Worm (Caenorhabditis elegans) whole organism, L2 larva: ENCODE data around the gene F11A5.9.

Experiments used
- mdl-1 ChIP-seq, 2 experiments: fragments of 150-350 bp in 1 of 2; sonication (generic microtip) in 1 of 2; optimal IDR thresholded peaks; 2 replicates each; lab custom pipeline; 2017; ENCODE audit warnings: missing biosample characterization in 2 of 2, missing genetic modification characterization in 2 of 2
- nhr-77 ChIP-seq: fragments of 150-350 bp; optimal IDR thresholded peaks from 2 replicates; lab custom pipeline; 2014; ENCODE audit warnings: missing biosample characterization, missing genetic modification characterization
- snpc-4 ChIP-seq: fragments of 150-350 bp; optimal IDR thresholded peaks from 2 replicates; lab custom pipeline; 2014; ENCODE audit warnings: missing biosample characterization, missing genetic modification characterization
- unc-62 ChIP-seq: fragments of 150-350 bp; optimal IDR thresholded peaks from 2 replicates; lab custom pipeline; 2014; ENCODE audit warnings: missing biosample characterization, missing genetic modification reagents, missing genetic modification characterization
- zag-1 ChIP-seq: fragments of 150-350 bp; optimal IDR thresholded peaks from 2 replicates; lab custom pipeline; 2014; ENCODE audit warnings: missing biosample characterization, missing genetic modification characterization
- ztf-4 ChIP-seq: fragments of 150-350 bp; optimal IDR thresholded peaks from 2 replicates; lab custom pipeline; 2014; ENCODE audit warnings: missing biosample characterization, missing genetic modification characterization

DNA sequence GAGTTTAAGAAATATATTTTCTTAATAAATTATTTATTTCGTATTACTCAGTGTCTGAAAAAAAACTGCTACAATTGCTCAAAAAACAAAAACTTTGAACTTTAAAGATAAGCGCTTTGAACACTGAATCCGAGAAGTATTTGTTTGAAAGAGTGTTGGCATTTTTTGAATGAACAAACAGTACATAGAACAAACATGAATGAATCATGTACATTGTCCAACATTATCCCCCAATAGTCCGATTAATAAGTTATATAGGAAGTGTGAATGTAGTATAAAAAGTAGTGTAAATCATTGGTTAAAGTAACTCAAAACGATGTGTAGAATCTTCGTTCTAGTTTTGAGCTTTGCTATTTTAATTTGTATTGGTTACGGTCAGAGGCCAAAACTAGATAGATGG lies 13.0 kb upstream of the F11A5.9 start, which contains the start of gene F11A5.17:
- TF ChIP-seq snpc-4 (tag; lab: Kevin White, UChicago) = no peak
- no peak for TF ChIP-seq nhr-77 (tag; lab: Kevin White, UChicago)
- no peak for TF ChIP-seq mdl-1 (tag; optimal IDR thresholded peaks at IDR 0.05; lab: Kevin White, UChicago)
- TF ChIP-seq unc-62 (GFP tag; lab: Kevin White, UChicago) = no peak
- no peak for TF ChIP-seq zag-1 (tag; lab: Kevin White, UChicago)
- no peak for TF ChIP-seq ztf-4 (tag; lab: Kevin White, UChicago)
